Fruit fly (Drosophila melanogaster) whole organism, prepupa: ENCODE results near the gene Nsun5.

Source experiments
- CG8632 ChIP-seq: fragments of 200-800 bp; sonication (Bioruptor generic); optimal IDR thresholded peaks from 3 replicates; lab custom pipeline; 2016; ENCODE audit warnings: missing biosample characterization, missing genetic modification characterization
- CG9139 ChIP-seq: fragments of 200-800 bp; sonication (Bioruptor generic); optimal IDR thresholded peaks from 3 replicates; lab custom pipeline; 2017; ENCODE audit warnings: missing biosample characterization, mild to moderate bottlenecking, missing genetic modification characterization
- Eip75B ChIP-seq: fragments of 200-800 bp; sonication (Bioruptor generic); optimal IDR thresholded peaks from 3 replicates; lab custom pipeline; 2016; ENCODE audit warnings: missing biosample characterization, missing genetic modification characterization
- Eip78C ChIP-seq: fragments of 200-800 bp; sonication (Bioruptor generic); peaks from one replicate; lab custom pipeline; 2016; ENCODE audit warnings: missing biosample characterization, missing genetic modification characterization
- Gug ChIP-seq: fragments of 200-800 bp; sonication (Bioruptor generic); IDR thresholded peaks from 2 replicates; pipeline ENCODE4 v1.3.6; 2022; ENCODE audit warnings: missing biosample characterization, missing genetic modification characterization
- Hr39 ChIP-seq: fragments of 200-800 bp; sonication (Bioruptor generic); optimal IDR thresholded peaks from 2 replicates; lab custom pipeline; 2016; ENCODE audit warnings: missing biosample characterization, missing genetic modification characterization
- OdsH ChIP-seq: fragments of 200-800 bp; sonication (Bioruptor generic); optimal IDR thresholded peaks from 3 replicates; lab custom pipeline; 2016; ENCODE audit warnings: missing biosample characterization, missing genetic modification characterization
- achi ChIP-seq: fragments of 200-800 bp; sonication (Bioruptor generic); optimal IDR thresholded peaks from 3 replicates; lab custom pipeline; 2016; ENCODE audit warnings: missing biosample characterization, missing genetic modification characterization
- eg ChIP-seq: fragments of 200-800 bp; sonication (Bioruptor generic); IDR thresholded peaks from 3 replicates; pipeline ENCODE4 v1.3.6; 2022; ENCODE audit warnings: missing biosample characterization, missing genetic modification characterization
- vri ChIP-seq: fragments of 200-800 bp; sonication (Bioruptor generic); optimal IDR thresholded peaks from 3 replicates; lab custom pipeline; 2016; ENCODE audit warnings: missing biosample characterization, mild to moderate bottlenecking, missing genetic modification characterization

dm6 chr3R:19182848-19183247 lies 20.7 kb upstream of the Nsun5 start:
- TF ChIP-seq vri (no peak), achi (GFP tag; lab: Kevin White, UChicago) (no peak), Hr39 (GFP tag; lab: Kevin White, UChicago) (no peak), Eip75B (GFP tag; lab: Kevin White, UChicago) (no peak), Gug (no peak), CG8632 (GFP tag; lab: Kevin White, UChicago) (no peak), OdsH (GFP tag; lab: Kevin White, UChicago) (no peak), CG9139 (GFP tag; lab: Kevin White, UChicago) (no peak), eg (GFP tag; lab: Robert Waterston, UW) (no peak), Eip78C (GFP tag; lab: Kevin White, UChicago) (peak; percentile 55)
